Worm (Caenorhabditis elegans) whole organism, L4/young adult: ENCODE results near the gene cutl-24.

Source experiments
- W03F9.2 ChIP-seq: fragments of 150-350 bp; optimal IDR thresholded peaks from 2 replicates; lab custom pipeline; 2014; ENCODE audit warnings: missing biosample characterization, missing genetic modification characterization
- dao-5 ChIP-seq: sonication (generic microtip); optimal IDR thresholded peaks from 2 replicates; lab custom pipeline; 2016; ENCODE audit warnings: missing genotype, missing genetic modification characterization, moderate library complexity, missing compliant biosample characterization
- him-1 ChIP-seq: sonication (generic microtip); optimal IDR thresholded peaks from 2 replicates; lab custom pipeline; 2016; ENCODE audit warnings: missing genotype, missing genetic modification reagents, missing genetic modification characterization, missing compliant biosample characterization

- TF ChIP-seq him-1 (no peak), dao-5 (no peak), W03F9.2 (tag; lab: Kevin White, UChicago) (no peak)
These were observed 6.2 kb downstream of the cutl-24 start for ce11 chrIV:171036-171435.
